Fruit fly (Drosophila melanogaster): Measurements from ENCODE around the gene Cpr92A.

Gene Cpr92A

DNA sequence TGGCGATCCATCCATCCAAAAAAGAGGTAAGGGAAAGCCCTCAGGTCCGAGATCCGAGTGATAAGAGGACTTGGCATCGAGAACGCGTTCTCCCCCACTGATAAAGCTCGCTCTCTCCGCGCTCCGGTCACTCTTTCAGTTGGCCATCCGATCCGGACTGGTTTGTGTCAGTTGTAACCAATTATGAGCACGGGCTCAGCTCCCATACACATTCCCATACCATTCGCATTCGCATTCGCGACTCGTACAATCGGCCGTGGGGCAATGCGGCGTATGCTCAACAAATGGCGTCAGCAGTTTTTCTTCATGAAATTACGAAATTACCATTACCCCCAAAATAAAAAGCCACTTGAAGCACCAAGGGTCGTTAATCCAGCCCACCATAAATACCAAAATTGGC, 25.7 kb upstream of the Cpr92A start:
- TF ChIP-seq CG8478 (optimal IDR thresholded peaks at IDR 0.05), result no peak
- TF ChIP-seq CTCF (optimal IDR thresholded peaks at IDR 0.05), result no peak

DNA sequence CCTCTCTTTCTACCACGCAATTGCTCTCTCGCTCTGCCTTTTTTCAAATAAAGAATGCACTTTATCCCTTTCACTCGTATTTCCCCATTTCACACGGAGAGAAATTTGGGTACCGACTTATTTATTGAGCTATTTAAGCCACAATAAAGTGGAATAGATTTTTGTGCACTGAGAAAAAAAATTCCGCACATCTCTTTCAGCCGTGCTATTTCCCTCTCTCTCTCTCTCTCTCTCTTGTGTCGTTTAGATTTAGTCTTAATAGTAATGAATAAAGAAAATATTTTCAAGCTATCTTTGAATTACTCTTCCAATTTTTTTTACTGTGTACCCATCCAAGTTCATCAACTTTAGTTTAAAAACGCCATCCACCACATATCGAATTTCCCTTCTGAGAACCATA, 24.9 kb upstream of the Cpr92A start:
- TF ChIP-seq CTCF (optimal IDR thresholded peaks at IDR 0.05), result no peak

DNA sequence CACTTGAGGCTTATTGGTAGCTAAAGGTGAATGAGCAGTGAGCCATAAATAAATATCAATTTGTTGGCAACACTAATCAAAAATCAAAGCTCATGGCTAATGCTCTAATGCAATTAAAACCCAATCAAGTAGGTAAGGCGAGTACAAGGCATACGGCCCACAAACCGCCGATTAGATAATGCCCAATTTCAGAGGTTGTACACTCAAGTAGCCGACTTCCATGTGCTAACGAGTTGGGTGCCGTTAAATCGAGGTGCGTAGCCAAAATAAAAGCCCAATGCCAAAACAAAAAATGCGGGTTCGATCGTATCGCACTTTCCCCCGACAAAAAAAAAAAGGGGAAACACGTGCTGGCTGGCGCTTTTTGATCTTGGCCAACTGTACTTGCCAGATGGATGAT, 23.2 kb upstream of the Cpr92A start:
- TF ChIP-seq CG8478 (optimal IDR thresholded peaks at IDR 0.05) (no peak), CTCF (optimal IDR thresholded peaks at IDR 0.05) (no peak)

DNA sequence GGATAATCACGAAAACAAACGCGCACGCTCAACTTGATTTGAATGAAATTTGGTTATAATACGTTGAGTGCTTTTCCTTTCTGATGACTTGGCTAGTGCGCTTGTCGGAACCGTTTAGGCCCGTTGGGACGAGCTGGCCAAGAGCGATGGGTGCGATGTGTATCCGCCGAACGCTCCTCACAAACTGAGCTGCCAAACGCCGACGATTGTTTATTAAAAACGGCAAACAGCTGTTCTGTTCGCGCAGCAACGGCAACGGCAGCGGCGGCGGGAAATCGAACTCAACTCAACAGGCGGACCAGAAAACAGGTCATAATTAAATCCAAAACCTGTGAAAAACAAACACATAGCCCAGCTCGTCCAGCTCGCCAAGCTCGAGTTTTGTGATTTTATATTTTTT, 22.2 kb upstream of the Cpr92A start:
- TF ChIP-seq CG8478 (optimal IDR thresholded peaks at IDR 0.05), result no peak
- TF ChIP-seq CTCF (optimal IDR thresholded peaks at IDR 0.05), result no peak

DNA sequence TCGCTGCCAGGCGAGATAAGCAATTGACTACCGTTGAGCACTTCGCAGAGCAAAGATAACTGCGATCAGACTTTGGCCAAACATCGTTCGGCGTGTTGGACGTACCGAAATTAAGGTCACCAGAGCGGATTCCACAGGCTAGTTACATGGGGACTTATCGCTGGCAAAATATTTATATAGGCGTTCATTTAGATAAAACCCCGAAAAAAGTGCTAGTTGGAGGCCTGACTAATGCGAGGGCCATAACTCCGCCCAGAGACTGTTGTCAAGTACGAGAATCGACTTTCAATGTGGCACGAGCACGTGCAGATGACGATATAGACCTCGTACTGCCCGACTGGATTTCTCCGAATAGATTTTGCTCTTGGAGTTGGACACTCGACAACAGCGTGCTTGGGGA, 21.2 kb upstream of the Cpr92A start:
- TF ChIP-seq CTCF (optimal IDR thresholded peaks at IDR 0.05), result no peak
- TF ChIP-seq CG8478 (optimal IDR thresholded peaks at IDR 0.05), result no peak

DNA sequence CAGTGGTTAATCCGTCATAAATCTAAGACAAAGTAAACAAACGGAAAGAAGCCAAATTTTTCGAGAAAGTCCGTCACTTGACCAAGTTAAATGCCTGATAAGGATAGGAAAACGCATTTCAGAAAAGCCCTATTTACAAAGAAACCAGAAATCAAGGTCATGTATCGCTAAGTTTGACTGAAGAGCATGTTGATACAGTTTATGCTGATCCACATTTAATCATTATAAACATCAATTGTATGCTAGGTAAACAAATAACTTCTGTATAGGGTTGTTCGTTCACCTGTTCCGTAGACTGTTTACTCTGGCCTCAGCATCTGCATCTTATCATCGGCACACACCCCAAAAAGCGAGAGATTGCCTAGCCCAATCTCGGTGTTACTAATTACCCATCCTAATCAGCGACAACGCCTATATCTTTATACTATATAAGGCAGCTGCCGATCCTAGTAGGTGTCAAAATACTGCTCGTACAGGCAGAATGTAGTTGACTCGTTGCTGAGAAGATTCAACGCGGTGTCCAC, 14.2 kb upstream of the Cpr92A start, which contains the start of gene CG16727:
Gene CG16727, plus strand, starts transcription at position 474 of the 524 bp plus-strand sequence.
- TF ChIP-seq CTCF (optimal IDR thresholded peaks at IDR 0.05) (no peak), CG8478 (optimal IDR thresholded peaks at IDR 0.05) (no peak)

DNA sequence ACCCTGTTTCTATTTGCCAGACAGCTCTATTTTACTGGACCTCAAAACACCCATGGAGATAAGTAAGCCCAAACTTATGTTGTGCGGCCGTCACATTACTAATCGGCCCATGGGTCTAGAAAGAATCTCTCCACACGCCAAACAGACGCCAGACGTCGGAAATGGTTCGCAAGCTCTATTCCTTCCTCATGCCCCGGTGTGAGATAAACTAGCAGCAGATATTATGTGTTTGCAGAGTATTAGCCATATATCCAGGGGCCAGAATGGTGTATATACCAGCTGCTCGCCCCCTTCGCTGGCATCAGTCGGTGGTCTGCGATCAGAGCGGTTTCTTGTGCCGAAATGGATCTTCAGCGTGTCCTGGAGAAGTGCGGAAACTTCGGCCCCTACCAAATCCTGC, 11.2 kb upstream of the Cpr92A start, which contains the start of gene CG17752:
Gene CG17752, plus strand, starts transcription at position 301 of the 400 bp plus-strand sequence.
- TF ChIP-seq CG8478 (optimal IDR thresholded peaks at IDR 0.05) (no peak), CTCF (optimal IDR thresholded peaks at IDR 0.05) (no peak)

DNA sequence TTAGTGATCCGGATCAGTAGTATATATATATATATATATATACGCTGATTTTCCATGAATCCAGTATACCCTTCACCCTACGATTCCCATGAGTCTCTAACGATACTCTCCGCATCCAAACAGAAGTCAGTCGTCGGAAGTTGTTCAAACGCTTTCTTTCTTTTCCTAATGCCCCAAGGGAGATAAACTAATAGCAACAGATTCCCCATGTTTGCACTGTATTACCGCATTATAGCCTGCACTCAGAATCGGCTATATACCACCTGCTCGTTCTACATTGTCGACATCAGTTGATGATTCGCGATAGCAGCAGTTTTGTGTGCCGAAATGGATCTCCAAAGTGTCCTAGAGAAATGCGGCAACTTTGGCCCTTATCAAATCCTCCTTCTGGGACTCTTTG, 8.2 kb upstream of the Cpr92A start, which contains the start of gene CG17751:
Gene CG17751, plus strand, starts transcription at position 301 of the 400 bp plus-strand sequence.
- no peak for TF ChIP-seq CG8478 (optimal IDR thresholded peaks at IDR 0.05)
- TF ChIP-seq CTCF (optimal IDR thresholded peaks at IDR 0.05), result no peak

DNA sequence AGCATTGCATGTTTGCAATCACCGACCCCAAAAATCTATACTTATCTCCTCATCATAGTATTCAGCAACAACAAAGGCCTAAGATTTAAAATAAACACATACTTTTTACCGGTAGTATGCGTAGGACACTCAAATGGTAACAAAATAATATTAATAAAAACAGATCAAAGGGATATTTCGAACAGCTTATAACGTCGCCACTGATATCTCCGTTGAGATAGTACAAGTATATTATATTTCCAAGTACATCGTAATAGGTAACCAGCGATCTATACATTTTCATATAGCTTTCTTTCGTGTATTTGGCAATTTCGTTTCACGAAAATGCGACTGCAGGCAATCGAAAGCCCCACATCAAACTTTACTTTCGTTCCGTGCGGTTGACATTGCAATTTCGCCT, 4.2 kb upstream of the Cpr92A start, which contains the start of gene CG7342:
Gene CG7342, plus strand, starts transcription at position 380 of the 400 bp plus-strand sequence.
- no peak for TF ChIP-seq CG8478 (optimal IDR thresholded peaks at IDR 0.05)
- TF ChIP-seq CTCF (optimal IDR thresholded peaks at IDR 0.05), result no peak

DNA sequence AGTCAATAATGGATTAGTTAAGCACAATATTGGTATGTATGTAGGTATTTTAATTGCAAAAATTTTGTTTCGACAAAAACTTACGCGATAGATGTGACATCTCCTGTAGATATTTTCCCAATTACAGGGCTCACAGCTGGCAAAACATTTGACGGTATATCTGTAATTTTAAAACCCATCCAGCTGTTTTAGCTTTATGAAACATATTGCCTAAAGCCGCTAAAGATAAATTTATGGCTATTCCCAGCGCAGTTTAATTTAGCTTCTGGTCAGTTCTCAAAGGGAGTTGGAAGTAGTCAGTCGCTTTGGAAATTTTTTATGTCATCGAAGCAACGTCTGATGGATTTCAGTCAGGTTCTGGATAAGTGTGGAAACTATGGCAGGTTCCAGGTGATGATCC, 1.6 kb upstream of the Cpr92A start, which contains the start of gene CG7333:
Gene CG7333, plus strand, starts transcription at position 301 of the 400 bp plus-strand sequence.
- TF ChIP-seq CTCF (optimal IDR thresholded peaks at IDR 0.05) (no peak), CG8478 (optimal IDR thresholded peaks at IDR 0.05) (no peak)

DNA sequence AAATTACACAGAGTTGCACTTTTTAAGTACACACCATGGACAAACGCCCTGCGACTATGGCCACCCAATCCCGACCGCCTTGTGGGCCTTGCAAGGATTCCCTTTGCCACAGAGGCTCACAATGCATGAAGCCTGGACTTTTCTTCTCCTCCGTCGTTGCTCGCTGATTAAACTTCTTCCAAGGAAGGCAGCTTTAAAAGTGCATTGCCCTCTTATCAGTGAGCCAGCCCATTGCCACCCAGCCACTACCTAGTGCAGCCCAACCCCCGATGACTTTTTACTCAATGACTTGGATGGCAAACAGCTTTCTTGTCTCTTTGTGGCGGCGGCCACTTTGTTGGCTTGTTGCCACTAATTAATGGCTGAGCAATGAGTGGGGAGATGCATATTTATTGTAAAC, 11.1 kb downstream of the Cpr92A start:
- TF ChIP-seq CTCF (optimal IDR thresholded peaks at IDR 0.05), result no peak
- TF ChIP-seq CG8478 (optimal IDR thresholded peaks at IDR 0.05), result no peak

DNA sequence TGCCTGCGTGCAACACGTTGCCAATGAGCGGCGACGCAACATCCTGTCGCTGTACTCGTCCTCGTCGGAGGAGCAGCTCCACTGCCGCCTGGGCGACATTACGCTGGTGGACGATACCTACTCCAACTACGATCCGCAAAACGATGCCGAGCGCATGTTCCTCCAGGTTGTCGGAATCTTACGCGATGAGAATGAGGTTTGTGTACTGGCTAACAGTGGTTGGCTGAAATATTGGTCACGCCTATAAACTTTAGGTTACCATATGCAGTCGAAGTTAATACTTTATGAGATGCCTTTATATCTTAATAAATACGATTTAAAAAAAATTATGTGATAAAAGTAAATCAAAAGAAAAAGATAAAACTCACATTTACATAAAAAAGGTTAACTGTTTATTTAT, 12.4 kb downstream of the Cpr92A start:
- no peak for TF ChIP-seq CTCF (optimal IDR thresholded peaks at IDR 0.05)
- TF ChIP-seq CG8478 (optimal IDR thresholded peaks at IDR 0.05), result no peak

- no peak for TF ChIP-seq CTCF (optimal IDR thresholded peaks at IDR 0.05)
- TF ChIP-seq CG8478 (optimal IDR thresholded peaks at IDR 0.05), result no peak
Measured at dm6 chr3R:19584818-19585217, 13.9 kb downstream of the Cpr92A start.

DNA sequence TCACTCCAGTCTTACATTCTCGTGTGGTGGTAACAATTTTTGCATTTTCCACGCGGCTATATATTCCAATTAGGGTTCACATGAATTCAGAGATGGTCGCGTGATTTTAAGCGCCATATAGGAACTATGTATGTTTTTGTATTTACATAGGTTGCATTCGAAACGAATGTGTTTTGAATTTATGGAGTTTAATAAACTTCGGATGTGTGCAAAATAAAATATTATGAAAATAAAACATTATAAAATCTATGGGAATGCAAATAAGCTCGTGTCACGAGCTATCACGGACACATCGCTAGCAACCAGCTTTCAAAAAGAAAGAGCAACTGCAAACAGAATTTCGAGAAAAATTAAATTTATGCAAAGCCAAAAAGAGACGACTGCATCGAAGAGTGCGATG, 15.4 kb downstream of the Cpr92A start:
- TF ChIP-seq CG8478 (optimal IDR thresholded peaks at IDR 0.05), result no peak
- TF ChIP-seq CTCF (optimal IDR thresholded peaks at IDR 0.05), result no peak

DNA sequence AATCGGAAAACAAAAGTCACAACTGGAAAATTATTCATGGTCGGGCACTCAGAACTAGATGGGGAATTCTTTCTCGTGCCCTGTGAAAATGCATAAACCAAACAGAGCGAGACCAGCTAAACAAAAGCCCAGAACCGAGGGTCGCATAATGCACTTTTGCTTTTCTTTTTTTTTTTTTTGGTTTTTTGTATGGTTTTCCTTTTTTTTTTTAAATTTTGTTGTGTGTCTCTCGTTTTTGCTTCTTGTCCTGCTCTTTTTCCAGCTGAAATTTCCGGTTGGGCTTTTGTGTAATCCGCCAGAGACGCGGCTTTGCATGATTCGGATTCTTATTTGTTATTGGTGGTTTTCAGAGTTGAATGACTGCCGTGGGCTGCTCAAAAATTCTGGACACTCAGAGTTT, 16.9 kb downstream of the Cpr92A start:
- TF ChIP-seq CG8478 (optimal IDR thresholded peaks at IDR 0.05), result no peak

DNA sequence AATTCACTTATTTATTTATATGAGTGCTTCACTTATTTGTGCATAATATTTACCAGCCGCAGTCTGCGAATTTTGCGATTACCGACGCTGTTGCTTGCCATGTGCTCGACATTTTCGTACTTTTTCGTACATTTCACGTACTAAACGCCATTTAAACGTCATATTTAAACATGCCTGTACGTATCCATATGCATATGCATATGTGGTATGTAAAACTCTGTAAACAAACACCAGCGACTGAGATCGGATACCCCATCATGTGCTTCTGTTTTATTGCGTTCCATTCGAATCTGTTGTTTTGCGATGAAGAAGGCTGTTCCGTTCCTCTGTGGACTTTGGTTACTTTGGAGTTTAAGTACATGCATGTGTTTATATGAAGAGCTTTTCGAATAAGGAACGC, 26.8 kb downstream of the Cpr92A start:
- TF ChIP-seq CG8478 (optimal IDR thresholded peaks at IDR 0.05) (no peak), CTCF (optimal IDR thresholded peaks at IDR 0.05) (no peak)

DNA sequence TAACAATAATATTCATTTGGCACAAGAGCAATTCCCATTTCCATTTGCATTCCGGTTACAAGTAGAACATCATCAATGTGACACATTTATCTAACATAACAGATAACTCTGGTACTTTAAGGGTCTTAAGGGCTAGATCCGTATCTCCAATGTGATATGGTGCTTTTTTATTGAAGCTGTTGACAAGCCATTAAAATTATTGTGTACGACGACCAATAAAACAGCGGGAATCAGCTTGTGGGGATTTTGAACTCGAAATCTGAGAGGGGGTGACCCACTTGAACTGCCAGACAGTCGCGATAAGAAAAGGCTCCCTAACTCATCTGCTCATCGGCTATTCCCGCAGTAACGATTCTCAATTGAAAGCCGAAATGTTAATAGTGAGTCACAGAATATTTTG, 27.6 kb downstream of the Cpr92A start:
- TF ChIP-seq CG8478 (optimal IDR thresholded peaks at IDR 0.05) (no peak), CTCF (optimal IDR thresholded peaks at IDR 0.05) (no peak)
